Fruit fly (Drosophila melanogaster) whole organism, prepupa: Measurements from ENCODE around the gene CG34398.

Source experiments
- CG10669 ChIP-seq: fragments of 200-800 bp; sonication (Bioruptor generic); optimal IDR thresholded peaks from 3 replicates; lab custom pipeline; 2018; ENCODE audit warnings: missing biosample characterization, mild to moderate bottlenecking, missing genetic modification characterization, moderate library complexity
- CG11294 ChIP-seq: fragments of 200-800 bp; sonication (Bioruptor generic); IDR thresholded peaks from 2 replicates; pipeline ENCODE4 v1.3.6; 2022; ENCODE audit warnings: missing biosample characterization, missing genetic modification characterization
- CG11762 ChIP-seq: fragments of 200-800 bp; sonication (Bioruptor generic); optimal IDR thresholded peaks from 3 replicates; lab custom pipeline; 2016; ENCODE audit warnings: missing biosample characterization, missing genetic modification characterization; ENCODE audit not compliant: insufficient read depth
- CG11902 ChIP-seq: fragments of 200-800 bp; sonication (Bioruptor generic); optimal IDR thresholded peaks from 3 replicates; lab custom pipeline; 2016; ENCODE audit warnings: missing biosample characterization, missing genetic modification characterization
- CG16779 ChIP-seq: fragments of 200-800 bp; sonication (Bioruptor generic); optimal IDR thresholded peaks from 3 replicates; lab custom pipeline; 2017; ENCODE audit warnings: missing biosample characterization, mild to moderate bottlenecking, missing genetic modification characterization
- CG3032 ChIP-seq: fragments of 200-800 bp; optimal IDR thresholded peaks from 2 replicates; lab custom pipeline; 2019; ENCODE audit warnings: missing biosample characterization, mild to moderate bottlenecking, missing genetic modification characterization, moderate library complexity
- CG32006 ChIP-seq: fragments of 200-800 bp; sonication (Bioruptor generic); optimal IDR thresholded peaks from 3 replicates; lab custom pipeline; 2017; ENCODE audit warnings: missing biosample characterization, mild to moderate bottlenecking, missing genetic modification characterization
- CG34406 ChIP-seq: fragments of 200-800 bp; sonication (Bioruptor generic); optimal IDR thresholded peaks from 3 replicates; lab custom pipeline; 2016; ENCODE audit warnings: missing biosample characterization, missing genetic modification characterization
- CG3919 ChIP-seq: fragments of 200-800 bp; sonication (Bioruptor generic); optimal IDR thresholded peaks from 3 replicates; lab custom pipeline; 2016; ENCODE audit warnings: missing biosample characterization, missing genetic modification characterization
- CG4318 ChIP-seq: fragments of 200-800 bp; sonication (Bioruptor generic); optimal IDR thresholded peaks from 3 replicates; lab custom pipeline; 2017; ENCODE audit warnings: missing biosample characterization, mild to moderate bottlenecking, missing genetic modification characterization
- CG6163 ChIP-seq: fragments of 200-800 bp; sonication (Bioruptor generic); IDR thresholded peaks from 3 replicates; pipeline ENCODE4 v1.3.6; 2022; ENCODE audit warnings: missing biosample characterization, missing genetic modification characterization
- CG6276 ChIP-seq: fragments of 200-800 bp; sonication (Bioruptor generic); optimal IDR thresholded peaks from 2 replicates; lab custom pipeline; 2017; ENCODE audit warnings: missing biosample characterization, mild to moderate bottlenecking, missing genetic modification characterization
- CG6792 ChIP-seq: fragments of 200-800 bp; sonication (Bioruptor generic); optimal IDR thresholded peaks from 3 replicates; lab custom pipeline; 2016; ENCODE audit warnings: missing biosample characterization, missing genetic modification characterization
- CG6808 ChIP-seq: fragments of 200-800 bp; sonication (Bioruptor generic); optimal IDR thresholded peaks from 3 replicates; lab custom pipeline; 2017; ENCODE audit warnings: missing biosample characterization, missing genetic modification characterization, mild to moderate bottlenecking, moderate library complexity, missing genetic modification reagents
- CG6854 ChIP-seq: fragments of 200-800 bp; sonication (Bioruptor generic); optimal IDR thresholded peaks from 2 replicates; lab custom pipeline; 2017; ENCODE audit warnings: missing biosample characterization, mild to moderate bottlenecking, missing genetic modification characterization
- CG8119 ChIP-seq: fragments of 200-800 bp; sonication (Bioruptor generic); IDR thresholded peaks from 3 replicates; pipeline ENCODE4 v1.3.6; 2022; ENCODE audit warnings: missing biosample characterization, missing genetic modification characterization
- CG8319 ChIP-seq: fragments of 200-800 bp; sonication (Bioruptor generic); optimal IDR thresholded peaks from 3 replicates; lab custom pipeline; 2016; ENCODE audit warnings: missing biosample characterization, missing genetic modification characterization
- CG8632 ChIP-seq: fragments of 200-800 bp; sonication (Bioruptor generic); optimal IDR thresholded peaks from 3 replicates; lab custom pipeline; 2016; ENCODE audit warnings: missing biosample characterization, missing genetic modification characterization
- Eip75B ChIP-seq: fragments of 200-800 bp; sonication (Bioruptor generic); optimal IDR thresholded peaks from 3 replicates; lab custom pipeline; 2016; ENCODE audit warnings: missing biosample characterization, missing genetic modification characterization
- Eip93F ChIP-seq: fragments of 200-800 bp; sonication (Bioruptor generic); optimal IDR thresholded peaks from 2 replicates; lab custom pipeline; 2016; ENCODE audit warnings: missing biosample characterization, mild to moderate bottlenecking, missing genetic modification characterization
- Ets21C ChIP-seq: fragments of 200-800 bp; sonication (Bioruptor generic); optimal IDR thresholded peaks from 3 replicates; lab custom pipeline; 2016; ENCODE audit warnings: missing biosample characterization, missing genetic modification characterization
- Ets96B ChIP-seq: fragments of 200-800 bp; optimal IDR thresholded peaks from 2 replicates; lab custom pipeline; 2019; ENCODE audit warnings: missing biosample characterization, mild to moderate bottlenecking, missing genetic modification characterization, moderate library complexity
- Gug ChIP-seq: fragments of 200-800 bp; sonication (Bioruptor generic); IDR thresholded peaks from 2 replicates; pipeline ENCODE4 v1.3.6; 2022; ENCODE audit warnings: missing biosample characterization, missing genetic modification characterization
- Hr38 ChIP-seq: sonication (Bioruptor generic); optimal IDR thresholded peaks from 2 replicates; lab custom pipeline; 2016; ENCODE audit warnings: missing biosample characterization, missing genetic modification characterization
- Lpt ChIP-seq: fragments of 200-800 bp; sonication (Bioruptor generic); optimal IDR thresholded peaks from 3 replicates; lab custom pipeline; 2016; ENCODE audit warnings: missing biosample characterization, missing genetic modification characterization
- Met ChIP-seq: fragments of 200-800 bp; sonication (Bioruptor generic); optimal IDR thresholded peaks from 3 replicates; lab custom pipeline; 2016; ENCODE audit warnings: missing biosample characterization, missing genetic modification characterization
- OdsH ChIP-seq: fragments of 200-800 bp; sonication (Bioruptor generic); optimal IDR thresholded peaks from 3 replicates; lab custom pipeline; 2016; ENCODE audit warnings: missing biosample characterization, missing genetic modification characterization
- Sox102F ChIP-seq: fragments of 200-800 bp; sonication (Bioruptor generic); optimal IDR thresholded peaks from 2 replicates; lab custom pipeline; 2016; ENCODE audit warnings: missing biosample characterization, mild to moderate bottlenecking, missing genetic modification characterization
- Sox15 ChIP-seq: fragments of 200-800 bp; sonication (Bioruptor generic); optimal IDR thresholded peaks from 3 replicates; lab custom pipeline; 2016; ENCODE audit warnings: missing biosample characterization, missing genetic modification characterization
- achi ChIP-seq: fragments of 200-800 bp; sonication (Bioruptor generic); optimal IDR thresholded peaks from 3 replicates; lab custom pipeline; 2016; ENCODE audit warnings: missing biosample characterization, missing genetic modification characterization
- cyc ChIP-seq: fragments of 200-800 bp; sonication (Bioruptor generic); optimal IDR thresholded peaks from 3 replicates; lab custom pipeline; 2016; ENCODE audit warnings: missing biosample characterization, missing genetic modification characterization
- dac ChIP-seq: fragments of 200-800 bp; sonication (Bioruptor generic); optimal IDR thresholded peaks from 2 replicates; lab custom pipeline; 2017; ENCODE audit warnings: missing biosample characterization, mild to moderate bottlenecking, missing genetic modification characterization
- eg ChIP-seq: fragments of 200-800 bp; sonication (Bioruptor generic); IDR thresholded peaks from 3 replicates; pipeline ENCODE4 v1.3.6; 2022; ENCODE audit warnings: missing biosample characterization, missing genetic modification characterization
- fkh ChIP-seq: fragments of 200-800 bp; sonication (Bioruptor generic); optimal IDR thresholded peaks from 3 replicates; lab custom pipeline; 2017; ENCODE audit warnings: missing biosample characterization, mild to moderate bottlenecking, missing genetic modification characterization, moderate library complexity
- net ChIP-seq: fragments of 200-800 bp; sonication (Bioruptor generic); optimal IDR thresholded peaks from 3 replicates; lab custom pipeline; 2016; ENCODE audit warnings: missing biosample characterization, missing genetic modification characterization
- pdm3 ChIP-seq: fragments of 200-800 bp; sonication (Bioruptor generic); optimal IDR thresholded peaks from 3 replicates; lab custom pipeline; 2016; ENCODE audit warnings: missing biosample characterization, missing genetic modification characterization
- salr ChIP-seq, 2 experiments: fragments of 200-800 bp; sonication (Bioruptor generic); optimal IDR thresholded peaks; 3 replicates each; lab custom pipeline; 2016 to 2018; ENCODE audit warnings: missing biosample characterization in 2 of 2, missing genetic modification characterization in 2 of 2, mild to moderate bottlenecking in 1 of 2
- vri ChIP-seq: fragments of 200-800 bp; sonication (Bioruptor generic); optimal IDR thresholded peaks from 3 replicates; lab custom pipeline; 2016; ENCODE audit warnings: missing biosample characterization, mild to moderate bottlenecking, missing genetic modification characterization

Gene CG34398

dm6 chr2L:8959001-8959461 lies 60.4 kb downstream of the CG34398 start, which contains the start of gene CG31886 (continued):
- TF ChIP-seq cyc (GFP tag; lab: Kevin White, UChicago), result no peak
- peak; percentile 56 for TF ChIP-seq fkh (GFP tag; lab: Kevin White, UChicago)
- TF ChIP-seq vri (GFP tag; lab: Kevin White, UChicago), result no peak
- TF ChIP-seq net, result no peak
- TF ChIP-seq CG8119 (GFP tag; lab: Robert Waterston, UW), result peak; percentile 84; the same call in 2 of the 3 replicates
- no peak for TF ChIP-seq CG8319 (GFP tag; lab: Kevin White, UChicago)
- peak; percentile 20 for TF ChIP-seq CG3919 (GFP tag; lab: Kevin White, UChicago)
- no peak for TF ChIP-seq CG6808
- TF ChIP-seq Ets96B (tag; lab: Kevin White, UChicago), result no peak

- TF ChIP-seq CG6276 (GFP tag; lab: Kevin White, UChicago), result no peak
- no peak for TF ChIP-seq CG34406 (GFP tag; lab: Kevin White, UChicago)
- TF ChIP-seq vri (GFP tag; lab: Kevin White, UChicago), result no peak
- no peak for TF ChIP-seq CG3032
- TF ChIP-seq Sox15 (GFP tag; lab: Kevin White, UChicago), result no peak
- TF ChIP-seq CG6163 (GFP tag; lab: Robert Waterston, UW), result no peak
- no peak for TF ChIP-seq Ets96B (tag; lab: Kevin White, UChicago)
- TF ChIP-seq Gug, result no peak
- TF ChIP-seq CG11902, result no peak
- no peak for TF ChIP-seq achi (GFP tag; lab: Kevin White, UChicago)
- TF ChIP-seq CG11294 (GFP tag; lab: Robert Waterston, UW), result no peak
- TF ChIP-seq Lpt (GFP tag; lab: Kevin White, UChicago), result no peak
- no peak for TF ChIP-seq Eip93F (GFP tag; lab: Kevin White, UChicago)
- TF ChIP-seq CG8119 (GFP tag; lab: Robert Waterston, UW), result no peak
- TF ChIP-seq CG11762 (GFP tag; lab: Kevin White, UChicago), result no peak
These were observed 63.7 kb downstream of the CG34398 start, which contains the start of the genes CG9525 and CG32985 for dm6 chr2L:8962254-8962653. TSS of gene CG9525 (minus strand) at chr2L:8962354. TSS of gene CG32985 (plus strand) at chr2L:8962533.

dm6 chr2L:8964657-8965056 lies 66.1 kb downstream of the CG34398 start, which contains the start of gene CG32984:
TSS of gene CG32984 (plus strand) at chr2L:8964957.
- TF ChIP-seq eg (no peak), CG3919 (GFP tag; lab: Kevin White, UChicago) (no peak), CG8632 (GFP tag; lab: Kevin White, UChicago) (no peak), OdsH (GFP tag; lab: Kevin White, UChicago) (no peak)

- no peak for TF ChIP-seq CG3032
- no peak for TF ChIP-seq Sox102F (GFP tag; lab: Kevin White, UChicago)
- TF ChIP-seq CG11762 (GFP tag; lab: Kevin White, UChicago), result no peak
- no peak for TF ChIP-seq pdm3 (GFP tag; lab: Kevin White, UChicago)
- no peak for TF ChIP-seq CG11294 (GFP tag; lab: Robert Waterston, UW)
- TF ChIP-seq cyc (GFP tag; lab: Kevin White, UChicago), result no peak
- no peak for TF ChIP-seq CG10669 (GFP tag; lab: Kevin White, UChicago)
- no peak for TF ChIP-seq CG8119 (GFP tag; lab: Robert Waterston, UW)
- no peak for TF ChIP-seq Hr38 (GFP tag; lab: Kevin White, UChicago)
- no peak for TF ChIP-seq CG16779 (tag; lab: Kevin White, UChicago)
These were observed 68.6 kb downstream of the CG34398 start, which contains the start of gene CG18088 for dm6 chr2L:8967235-8967634. TSS of gene CG18088 (plus strand) at chr2L:8967535.

- no peak for TF ChIP-seq CG4318 (GFP tag; lab: Kevin White, UChicago)
- TF ChIP-seq CG6854 (GFP tag; lab: Kevin White, UChicago), result no peak
- no peak for TF ChIP-seq Met
- no peak for TF ChIP-seq CG34406 (GFP tag; lab: Kevin White, UChicago)
- TF ChIP-seq CG3919 (GFP tag; lab: Kevin White, UChicago), result no peak
- TF ChIP-seq CG6792, result no peak
- TF ChIP-seq CG3032, result no peak
- no peak for TF ChIP-seq cyc (GFP tag; lab: Kevin White, UChicago)
- no peak for TF ChIP-seq Sox15 (GFP tag; lab: Kevin White, UChicago)
- TF ChIP-seq Eip75B (GFP tag; lab: Kevin White, UChicago), result no peak
- no peak for TF ChIP-seq Ets21C (GFP tag; lab: Kevin White, UChicago)
- TF ChIP-seq CG32006 (GFP tag; lab: Kevin White, UChicago), result no peak
- no peak for TF ChIP-seq dac (GFP tag; lab: Kevin White, UChicago)
- TF ChIP-seq Eip93F (GFP tag; lab: Kevin White, UChicago), result no peak
- no peak for TF ChIP-seq CG11294 (GFP tag; lab: Robert Waterston, UW)
- no peak for TF ChIP-seq salr (GFP tag; optimal IDR thresholded peaks at IDR 0.05; lab: Kevin White, UChicago)
- TF ChIP-seq, all 60 proteins: peak for 0
These were observed 74.3 kb downstream of the CG34398 start for dm6 chr2L:8972905-8973304.
